Fruit fly (Drosophila melanogaster): ENCODE measurements around the gene ogre.

The ogre gene

DNA sequence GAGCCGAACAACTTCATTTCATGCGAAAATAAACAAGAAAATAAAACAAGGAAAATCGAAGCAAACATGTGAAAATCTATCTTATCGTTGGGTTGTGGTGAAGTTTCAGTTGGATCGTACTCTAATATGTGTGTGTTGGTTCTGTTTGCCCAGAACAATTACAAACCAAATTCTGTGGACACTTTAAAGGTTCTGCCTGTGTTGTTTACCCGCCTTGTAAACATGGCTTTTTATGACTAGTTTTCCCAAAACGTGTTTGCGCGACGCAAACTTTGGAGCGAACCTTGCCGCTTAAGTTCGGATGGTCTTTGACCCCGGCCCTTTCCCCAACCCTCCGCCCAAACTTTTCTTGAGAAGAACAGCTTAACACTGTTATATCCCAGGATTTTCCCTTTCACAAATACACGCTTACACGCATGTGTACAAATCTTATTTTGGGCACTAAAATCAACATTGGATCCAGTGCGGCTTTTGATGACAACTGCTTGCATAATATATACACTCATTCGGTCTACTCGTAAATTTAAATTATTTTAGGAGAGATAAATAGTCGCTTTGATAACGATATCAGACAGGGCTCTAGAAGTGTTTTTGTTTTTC, 13.1 kb upstream of the ogre start (continued):
- TF ChIP-seq Sry-δ (GFP tag; optimal IDR thresholded peaks at IDR 0.05) (peak; percentile 43), CG12155 (GFP tag; optimal IDR thresholded peaks at IDR 0.05) (peak; percentile 42), oc (tag; optimal IDR thresholded peaks at IDR 0.05) (peak; percentile 72), unpg (GFP tag; optimal IDR thresholded peaks at IDR 0.05) (peak; percentile 79), bab2 (GFP tag; optimal IDR thresholded peaks at IDR 0.05) (peak; percentile 90), sens-2 (GFP tag; IDR thresholded peaks at IDR 0.05) (peak; percentile 68), Nf-YC (tag; optimal IDR thresholded peaks at IDR 0.05) (peak; percentile 22), PHDP (tag; optimal IDR thresholded peaks at IDR 0.05) (peak; percentile 78), Atf6 (GFP tag; IDR thresholded peaks at IDR 0.05) (peak; percentile 83), tio (GFP tag; optimal IDR thresholded peaks at IDR 0.05) (peak; percentile 88), CG17912 (GFP tag; optimal IDR thresholded peaks at IDR 0.05) (peak; percentile 62), CG13296 (GFP tag; optimal IDR thresholded peaks at IDR 0.05) (peak; percentile 67), dmrt11E (tag; optimal IDR thresholded peaks at IDR 0.05) (peak; percentile 90), CG1647 (GFP tag; optimal IDR thresholded peaks at IDR 0.05) (peak; percentile 73), CG12236 (GFP tag; optimal IDR thresholded peaks at IDR 0.05) (peak; percentile 97), fd102C (GFP tag; optimal IDR thresholded peaks at IDR 0.05) (peak; percentile 96), CG14014 (GFP tag; IDR thresholded peaks at IDR 0.05) (peak; percentile 81; the same call in 1 of the 2 replicates), CG8359 (GFP tag; optimal IDR thresholded peaks at IDR 0.05; ENCODE audit: borderline replicate concordance) (peak; percentile 83), Dref (GFP tag; IDR thresholded peaks at IDR 0.05) (no peak), amos (GFP tag; IDR thresholded peaks at IDR 0.05; ENCODE audit: partially characterized antibody) (no peak), trem (tag; optimal IDR thresholded peaks at IDR 0.05) (peak; percentile 74), CG32532 (GFP tag; IDR thresholded peaks at IDR 0.05) (peak; percentile 48; the same call in 1 of the 2 replicates), CG12391 (tag; optimal IDR thresholded peaks at IDR 0.05) (peak; percentile 67), ci (GFP tag; IDR thresholded peaks at IDR 0.05) (peak; percentile 89), CG12219 (GFP tag; optimal IDR thresholded peaks at IDR 0.05) (peak; percentile 81), CG34422 (GFP tag; IDR thresholded peaks at IDR 0.05) (peak; percentile 25; the same call in 1 of the 3 replicates), eyg (GFP tag; optimal IDR thresholded peaks at IDR 0.05) (peak; percentile 83), dati (GFP tag; IDR thresholded peaks at IDR 0.05) (no peak), CG10147 (GFP tag; optimal IDR thresholded peaks at IDR 0.05) (peak; percentile 41), CG30403 (GFP tag; optimal IDR thresholded peaks at IDR 0.05) (peak; percentile 37), CG3726 (GFP tag; IDR thresholded peaks at IDR 0.05) (peak; percentile 54; the same call in 1 of the 3 replicates), tap (tag; optimal IDR thresholded peaks at IDR 0.05) (peak; percentile 69), D19B (GFP tag; optimal IDR thresholded peaks at IDR 0.05) (peak; percentile 15), run (tag; optimal IDR thresholded peaks at IDR 0.05) (peak; percentile 48), CG11456 (GFP tag; IDR thresholded peaks at IDR 0.05) (peak; percentile 81), cato (GFP tag; optimal IDR thresholded peaks at IDR 0.05; ENCODE audit: borderline replicate concordance) (peak; percentile 51), Six4 (GFP tag; optimal IDR thresholded peaks at IDR 0.05) (peak; percentile 90), CG6654 (GFP tag; optimal IDR thresholded peaks at IDR 0.05) (peak; percentile 32), prd (optimal IDR thresholded peaks at IDR 0.05) (no peak), prd (GFP tag; IDR thresholded peaks at IDR 0.05) (peak; percentile 73), slou (GFP tag; optimal IDR thresholded peaks at IDR 0.05) (peak; percentile 66), Taf1 (GFP tag; IDR thresholded peaks at IDR 0.05) (no peak), Hey (tag; optimal IDR thresholded peaks at IDR 0.05) (peak; percentile 83), bsh (GFP tag; optimal IDR thresholded peaks at IDR 0.05) (peak in 1 of 2 experiments; percentile 87), esg (GFP tag; conservative IDR thresholded peaks at IDR 0.05) (no peak), Pdp1 (GFP tag; optimal IDR thresholded peaks at IDR 0.05) (peak; percentile 64 to 76), tin (GFP tag; optimal IDR thresholded peaks at IDR 0.05) (peak; percentile 61), h (optimal IDR thresholded peaks at IDR 0.05) (no peak), CG11093 (GFP tag; IDR thresholded peaks at IDR 0.05) (peak; percentile 72; the same call in 1 of the 3 replicates), CG11247 (GFP tag; IDR thresholded peaks at IDR 0.05) (peak; percentile 67)

Data from whole organism, embryonic.